Worm (Caenorhabditis elegans) whole organism, young adult: ENCODE measurements around the gene K01H12.4.

ENCODE experiments used
- B0019.2 ChIP-seq: fragments of 200-800 bp; sonication (Bioruptor generic); conservative IDR thresholded peaks from 2 replicates; pipeline ENCODE4 v1.3.6; 2022; ENCODE audit warnings: missing genetic modification reagents, missing genetic modification characterization, missing compliant biosample characterization
- ama-1 ChIP-seq, 3 experiments: fragments of 150-350 bp in 1 of 3; sonication (generic microtip) in 2 of 3; optimal IDR thresholded peaks; 2 replicates each; lab custom pipeline; 2014 to 2018; ENCODE audit warnings: missing biosample characterization in 2 of 3, missing genetic modification characterization in 2 of 3, missing genetic modification reagents in 2 of 3
- ceh-40 ChIP-seq: fragments of 200-800 bp; sonication (Bioruptor generic); IDR thresholded peaks from 2 replicates; pipeline ENCODE4 v1.3.6; 2022; ENCODE audit warnings: missing genetic modification characterization, missing compliant biosample characterization
- die-1 ChIP-seq: sonication (generic microtip); optimal IDR thresholded peaks from 2 replicates; lab custom pipeline; 2016; ENCODE audit warnings: missing genotype, mild to moderate bottlenecking, missing genetic modification characterization, missing compliant biosample characterization
- hmg-1.2 ChIP-seq: fragments of 200-800 bp; sonication (Bioruptor generic); IDR thresholded peaks from 2 replicates; pipeline ENCODE4 v1.3.6; 2022; ENCODE audit warnings: missing genetic modification reagents, missing genetic modification characterization, missing compliant biosample characterization
- ztf-18 ChIP-seq: sonication (generic microtip); optimal IDR thresholded peaks from 2 replicates; lab custom pipeline; 2016; ENCODE audit warnings: missing genotype, mild to moderate bottlenecking, missing genetic modification characterization, missing compliant biosample characterization

DNA sequence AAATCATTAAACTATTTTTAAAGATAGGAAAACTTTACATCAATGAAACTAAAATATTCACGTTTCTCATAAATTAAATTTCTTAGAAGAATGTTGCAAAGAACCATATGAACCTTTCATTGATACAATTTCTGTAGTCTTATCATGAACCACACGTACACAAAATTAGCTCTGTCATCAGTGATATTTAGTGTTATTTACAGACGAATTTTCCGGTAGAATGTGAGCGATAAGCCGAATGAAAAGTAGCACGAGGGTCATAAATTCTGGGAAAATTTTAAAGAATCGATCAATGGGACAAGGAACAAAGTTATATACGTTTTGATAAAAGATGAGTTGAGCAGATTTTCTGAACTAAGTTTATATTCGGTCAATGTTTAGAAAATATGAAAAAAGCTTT lies 36.3 kb upstream of the K01H12.4 start:
- TF ChIP-seq B0019.2 (GFP tag; lab: Robert Waterston, UW) = no peak
- TF ChIP-seq ama-1 (optimal IDR thresholded peaks at IDR 0.05; lab: Kevin White, UChicago) = no peak
- no peak for TF ChIP-seq ama-1 (GFP tag; optimal IDR thresholded peaks at IDR 0.05; lab: Kevin White, UChicago)
- no peak for TF ChIP-seq die-1 (tag; lab: Kevin White, UChicago)
- no peak for TF ChIP-seq ceh-40 (GFP tag; lab: Robert Waterston, UW)
- TF ChIP-seq hmg-1.2 (GFP tag; lab: Robert Waterston, UW) = no peak
- no peak for TF ChIP-seq ztf-18 (tag; lab: Kevin White, UChicago)
